Worm (Caenorhabditis elegans) whole organism, L2 larva: Measurements from ENCODE around the gene ttbk-8.1.
"Not testable (repeated sequence)": the region's sequence is repeated elsewhere in the genome, so short reads cannot be mapped to it uniquely, and the experiment has no call there.

Source experiments
- aly-2 ChIP-seq: fragments of 150-350 bp; optimal IDR thresholded peaks from 2 replicates; lab custom pipeline; 2014; ENCODE audit warnings: missing biosample characterization, missing genetic modification characterization
- gmeb-1 ChIP-seq: fragments of 150-350 bp; optimal IDR thresholded peaks from 2 replicates; lab custom pipeline; 2014; ENCODE audit warnings: missing biosample characterization, missing genetic modification characterization

- not testable (repeated sequence) for TF ChIP-seq gmeb-1 (tag; lab: Kevin White, UChicago); aly-2
These were observed 42.0 kb upstream of the ttbk-8.1 start for ce11 chrIV:13430137-13430536.
